Worm (Caenorhabditis elegans): Measurements from ENCODE around the gene nas-11.

- no peak for TF ChIP-seq sea-2 (GFP tag; IDR thresholded peaks at IDR 0.05)
- no peak for TF ChIP-seq Y67H2A.10 (GFP tag; conservative IDR thresholded peaks at IDR 0.05)
- no peak for TF ChIP-seq snpc-1.3 (tag; optimal IDR thresholded peaks at IDR 0.05; ENCODE audit: insufficient read depth)
- no peak for TF ChIP-seq aptf-3 (GFP tag; IDR thresholded peaks at IDR 0.05)
- TF ChIP-seq fkh-3 (tag; optimal IDR thresholded peaks at IDR 0.05) = no peak
- TF ChIP-seq tbp1 (GFP tag; optimal IDR thresholded peaks at IDR 0.05) = no peak
- no peak for TF ChIP-seq ceh-79 (tag; optimal IDR thresholded peaks at IDR 0.05)
- TF ChIP-seq nhr-179 (tag; optimal IDR thresholded peaks at IDR 0.05) = no peak
- no peak for TF ChIP-seq unc-130 (GFP tag; optimal IDR thresholded peaks at IDR 0.05)
- no peak for TF ChIP-seq cebp-1 (GFP tag; IDR thresholded peaks at IDR 0.05)
- no peak for TF ChIP-seq cebp-1 (tag; optimal IDR thresholded peaks at IDR 0.05)
- no peak for TF ChIP-seq zim-3 (tag; optimal IDR thresholded peaks at IDR 0.05)
- TF ChIP-seq ama-1 (optimal IDR thresholded peaks at IDR 0.05) = no peak
- no peak for TF ChIP-seq ama-1 (GFP tag; optimal IDR thresholded peaks at IDR 0.05)
- TF ChIP-seq lin-26 (GFP tag; IDR thresholded peaks at IDR 0.05) = no peak
Measured at ce11 chrX:6718595-6718994, 5.2 kb downstream of the nas-11 start, which contains the start of gene smf-2.
